Worm (Caenorhabditis elegans) whole organism, L4 larva: ENCODE measurements around the gene Y37D8A.3.

Experiments
- F37D6.2 ChIP-seq: sonication (generic microtip); optimal IDR thresholded peaks from 2 replicates; lab custom pipeline; 2016; ENCODE audit warnings: mild to moderate bottlenecking, missing genetic modification characterization, missing compliant biosample characterization
- F44E2.7 ChIP-seq: fragments of 200-800 bp; sonication (Bioruptor generic); IDR thresholded peaks from 2 replicates; pipeline ENCODE4 v2.1.2; 2022; ENCODE audit warnings: missing genetic modification characterization, missing compliant biosample characterization
- T20F7.1 ChIP-seq: fragments of 200-800 bp; sonication (Bioruptor generic); optimal IDR thresholded peaks from 2 replicates; lab custom pipeline; 2018; ENCODE audit warnings: mild to moderate bottlenecking, missing genetic modification characterization, missing compliant biosample characterization
- T26A8.4 ChIP-seq: fragments of 200-800 bp; sonication (Bioruptor generic); IDR thresholded peaks from 2 replicates; pipeline ENCODE4 v1.3.6; 2022; ENCODE audit warnings: missing genetic modification characterization, missing compliant biosample characterization
- ZK546.5 ChIP-seq, 2 experiments: sonication (generic microtip); optimal IDR thresholded peaks; 2 replicates each; lab custom pipeline; 2017; ENCODE audit warnings: missing biosample characterization in 2 of 2, missing genetic modification characterization in 2 of 2
- aha-1 ChIP-seq: fragments of 150-350 bp; peaks from one replicate; lab custom pipeline; 2014; ENCODE audit warnings: missing biosample characterization, missing genetic modification characterization
- aly-2 ChIP-seq: sonication (generic microtip); optimal IDR thresholded peaks from 2 replicates; lab custom pipeline; 2018; ENCODE audit warnings: missing biosample characterization, missing genetic modification characterization
- ama-1 ChIP-seq: fragments of 150-350 bp; optimal IDR thresholded peaks from 2 replicates; lab custom pipeline; 2014; ENCODE audit warnings: inconsistent platforms, mixed read lengths
- ceh-28 ChIP-seq: fragments of 150-350 bp; optimal IDR thresholded peaks from 2 replicates; lab custom pipeline; 2014; ENCODE audit warnings: missing biosample characterization, missing genetic modification reagents, missing genetic modification characterization
- daf-19 ChIP-seq: fragments of 200-800 bp; sonication (Bioruptor generic); conservative IDR thresholded peaks from 2 replicates; pipeline ENCODE4 v1.3.6; 2022; ENCODE audit warnings: missing genetic modification characterization, missing compliant biosample characterization
- daf-8 ChIP-seq: fragments of 200-800 bp; sonication (Bioruptor generic); IDR thresholded peaks from 2 replicates; pipeline ENCODE4 v1.3.6; 2022; ENCODE audit warnings: missing genetic modification characterization, missing compliant biosample characterization
- dmd-9 ChIP-seq: fragments of 200-800 bp; sonication (Bioruptor generic); IDR thresholded peaks from 2 replicates; pipeline ENCODE4 v1.3.6; 2022; ENCODE audit warnings: missing genetic modification reagents, missing genetic modification characterization, missing compliant biosample characterization
- dpl-1 ChIP-seq: fragments of 150-350 bp; optimal IDR thresholded peaks from 2 replicates; lab custom pipeline; 2014; ENCODE audit warnings: missing biosample characterization, missing genetic modification reagents, missing genetic modification characterization
- duxl-1 ChIP-seq: sonication (generic microtip); optimal IDR thresholded peaks from 2 replicates; lab custom pipeline; 2016; ENCODE audit warnings: mild to moderate bottlenecking, missing genetic modification characterization, moderate library complexity, missing compliant biosample characterization; ENCODE audit not compliant: poor library complexity
- fkh-10 ChIP-seq: fragments of 150-350 bp; optimal IDR thresholded peaks from 2 replicates; lab custom pipeline; 2014; ENCODE audit warnings: missing biosample characterization, missing genetic modification reagents, missing genetic modification characterization
- fos-1 ChIP-seq: fragments of 150-350 bp; optimal IDR thresholded peaks from 2 replicates; lab custom pipeline; 2014; ENCODE audit warnings: missing biosample characterization, missing genetic modification characterization
- gei-8 ChIP-seq: fragments of 200-800 bp; sonication (Bioruptor generic); optimal IDR thresholded peaks from 2 replicates; lab custom pipeline; 2018; ENCODE audit warnings: mild to moderate bottlenecking, missing genetic modification characterization, missing compliant biosample characterization
- hlh-11 ChIP-seq: fragments of 200-800 bp; sonication (Bioruptor generic); optimal IDR thresholded peaks from 2 replicates; lab custom pipeline; 2018; ENCODE audit warnings: mild to moderate bottlenecking, missing genetic modification characterization, missing compliant biosample characterization
- hlh-30 ChIP-seq: sonication (generic microtip); optimal IDR thresholded peaks from 2 replicates; lab custom pipeline; 2017; ENCODE audit warnings: antibody characterized with exemption, mild to moderate bottlenecking, missing genetic modification characterization, missing compliant biosample characterization; ENCODE audit not compliant: insufficient read depth
- hmg-1.1 ChIP-seq: fragments of 200-800 bp; sonication (Bioruptor generic); IDR thresholded peaks from 2 replicates; pipeline ENCODE4 v1.3.6; 2022; ENCODE audit warnings: missing genetic modification reagents, missing genetic modification characterization, missing compliant biosample characterization
- jun-1 ChIP-seq: fragments of 150-350 bp; optimal IDR thresholded peaks from 2 replicates; lab custom pipeline; 2014; ENCODE audit warnings: missing biosample characterization, missing genetic modification reagents, missing genetic modification characterization
- lin-13 ChIP-seq: fragments of 150-350 bp; optimal IDR thresholded peaks from 2 replicates; lab custom pipeline; 2014; ENCODE audit warnings: missing biosample characterization, missing genetic modification reagents, missing genetic modification characterization
- lin-15B ChIP-seq: fragments of 150-350 bp; sonication (generic microtip); optimal IDR thresholded peaks from 3 replicates; lab custom pipeline; 2014; ENCODE audit warnings: missing biosample characterization, missing genetic modification characterization
- lin-39 ChIP-seq: fragments of 150-350 bp; optimal IDR thresholded peaks from 2 replicates; lab custom pipeline; 2014; ENCODE audit warnings: missing biosample characterization, missing genetic modification reagents, missing genetic modification characterization
- lir-3 ChIP-seq: sonication (generic microtip); optimal IDR thresholded peaks from 2 replicates; lab custom pipeline; 2016; ENCODE audit warnings: mild to moderate bottlenecking, missing genetic modification characterization, missing compliant biosample characterization
- lsy-2 ChIP-seq, 2 experiments: fragments of 150-350 bp in 1 of 2; sonication (generic microtip) in 1 of 2; optimal IDR thresholded peaks; 2 replicates each; lab custom pipeline; 2014 to 2017; ENCODE audit warnings: missing biosample characterization in 2 of 2, missing genetic modification characterization in 2 of 2
- madf-9 ChIP-seq: fragments of 200-800 bp; sonication (Bioruptor generic); conservative IDR thresholded peaks from 2 replicates; pipeline ENCODE4 v1.3.6; 2022; ENCODE audit warnings: missing genetic modification reagents, missing genetic modification characterization, missing compliant biosample characterization
- mdl-1 ChIP-seq, 2 experiments: fragments of 150-350 bp in 1 of 2; sonication (generic microtip) in 1 of 2; optimal IDR thresholded peaks; 2 replicates each; lab custom pipeline; 2014 to 2017; ENCODE audit warnings: missing biosample characterization in 2 of 2, missing genetic modification characterization in 2 of 2
- mdt-29 ChIP-seq: fragments of 200-800 bp; sonication (Bioruptor generic); IDR thresholded peaks from 2 replicates; pipeline ENCODE4 v1.3.6; 2022; ENCODE audit warnings: missing genetic modification reagents, missing genetic modification characterization, missing compliant biosample characterization
- mes-2 ChIP-seq: sonication (generic microtip); optimal IDR thresholded peaks from 2 replicates; lab custom pipeline; 2016; ENCODE audit warnings: missing genotype, mild to moderate bottlenecking, missing genetic modification characterization, missing compliant biosample characterization; ENCODE audit not compliant: poor library complexity, severe bottlenecking
- mxl-2 ChIP-seq: fragments of 200-800 bp; sonication (Bioruptor generic); conservative IDR thresholded peaks from 2 replicates; pipeline ENCODE4 v1.3.6; 2022; ENCODE audit warnings: missing genetic modification reagents, missing genetic modification characterization, missing compliant biosample characterization
- mxl-3 ChIP-seq: fragments of 200-800 bp; sonication (Bioruptor generic); optimal IDR thresholded peaks from 2 replicates; lab custom pipeline; 2018; ENCODE audit warnings: mild to moderate bottlenecking, missing genetic modification characterization, missing compliant biosample characterization
- nhr-102 ChIP-seq: sonication (generic microtip); optimal IDR thresholded peaks from 2 replicates; lab custom pipeline; 2016; ENCODE audit warnings: mild to moderate bottlenecking, missing genetic modification characterization, moderate library complexity, missing compliant biosample characterization
- nhr-11 ChIP-seq: fragments of 150-350 bp; optimal IDR thresholded peaks from 2 replicates; lab custom pipeline; 2014; ENCODE audit warnings: missing biosample characterization, missing genetic modification characterization
- nhr-237 ChIP-seq: sonication (generic microtip); optimal IDR thresholded peaks from 2 replicates; lab custom pipeline; 2017; ENCODE audit warnings: missing biosample characterization, missing genetic modification characterization
- nhr-28 ChIP-seq: fragments of 150-350 bp; optimal IDR thresholded peaks from 2 replicates; lab custom pipeline; 2014; ENCODE audit warnings: missing biosample characterization, missing genetic modification characterization
- nhr-41 ChIP-seq: fragments of 200-800 bp; sonication (Bioruptor generic); IDR thresholded peaks from 2 replicates; pipeline ENCODE4 v1.3.6; 2022; ENCODE audit warnings: missing genetic modification reagents, missing genetic modification characterization, missing compliant biosample characterization
- nhr-76 ChIP-seq: fragments of 150-350 bp; optimal IDR thresholded peaks from 2 replicates; lab custom pipeline; 2014; ENCODE audit warnings: missing biosample characterization, missing genetic modification characterization
- pqm-1 ChIP-seq: sonication (generic microtip); optimal IDR thresholded peaks from 2 replicates; lab custom pipeline; 2017; ENCODE audit warnings: missing biosample characterization, missing genetic modification characterization
- rbr-2 ChIP-seq: sonication (generic microtip); optimal IDR thresholded peaks from 2 replicates; lab custom pipeline; 2016; ENCODE audit warnings: missing genotype, missing genetic modification characterization, missing compliant biosample characterization
- saeg-2 ChIP-seq: fragments of 200-800 bp; sonication (Bioruptor generic); IDR thresholded peaks from 2 replicates; pipeline ENCODE4 v1.3.6; 2022; ENCODE audit warnings: missing genetic modification reagents, missing genetic modification characterization, missing compliant biosample characterization
- sdz-12 ChIP-seq: fragments of 200-800 bp; sonication (Bioruptor generic); optimal IDR thresholded peaks from 2 replicates; lab custom pipeline; 2018; ENCODE audit warnings: mild to moderate bottlenecking, missing genetic modification characterization, missing compliant biosample characterization
- skn-1 ChIP-seq: fragments of 150-350 bp; optimal IDR thresholded peaks from 2 replicates; lab custom pipeline; 2014; ENCODE audit warnings: missing biosample characterization, missing genetic modification characterization
- snpc-1.2 ChIP-seq: fragments of 200-800 bp; sonication (Bioruptor generic); IDR thresholded peaks from 2 replicates; pipeline ENCODE4 v1.3.6; 2022; ENCODE audit warnings: missing genetic modification reagents, missing genetic modification characterization, missing compliant biosample characterization
- spr-1 ChIP-seq: sonication (generic microtip); optimal IDR thresholded peaks from 2 replicates; lab custom pipeline; 2016; ENCODE audit warnings: mild to moderate bottlenecking, missing genetic modification characterization, missing compliant biosample characterization
- spr-3 ChIP-seq: fragments of 200-800 bp; sonication (Bioruptor generic); optimal IDR thresholded peaks from 2 replicates; lab custom pipeline; 2018; ENCODE audit warnings: mild to moderate bottlenecking, missing genetic modification characterization, missing compliant biosample characterization
- tra-1 ChIP-seq: fragments of 200-800 bp; sonication (Bioruptor generic); IDR thresholded peaks from 2 replicates; pipeline ENCODE4 v1.3.6; 2022; ENCODE audit warnings: missing genetic modification reagents, missing genetic modification characterization, missing compliant biosample characterization
- unc-62 ChIP-seq, 3 experiments: fragments of 150-350 bp in 1 of 3; sonication (generic microtip); optimal IDR thresholded peaks in 2 of 3; peaks in 1 of 3; 1 replicate in 1 of 3; 2 replicates in 2 of 3; lab custom pipeline; 2014 to 2017; ENCODE audit warnings: missing biosample characterization in 3 of 3, missing genetic modification characterization in 3 of 3, missing genetic modification reagents in 3 of 3, missing genotype in 1 of 3
- zfp-2 ChIP-seq: sonication (generic microtip); optimal IDR thresholded peaks from 2 replicates; lab custom pipeline; 2016; ENCODE audit warnings: mild to moderate bottlenecking, missing genetic modification characterization, missing compliant biosample characterization
- zip-2 ChIP-seq: fragments of 150-350 bp; optimal IDR thresholded peaks from 2 replicates; lab custom pipeline; 2014; ENCODE audit warnings: missing biosample characterization, missing genetic modification characterization
- ztf-11 ChIP-seq: fragments of 150-350 bp; optimal IDR thresholded peaks from 2 replicates; lab custom pipeline; 2014; ENCODE audit warnings: missing biosample characterization, missing genetic modification characterization
- ztf-7 ChIP-seq: fragments of 150-350 bp; optimal IDR thresholded peaks from 2 replicates; lab custom pipeline; 2014; ENCODE audit warnings: missing biosample characterization, missing genetic modification characterization

The Y37D8A.3 gene

DNA sequence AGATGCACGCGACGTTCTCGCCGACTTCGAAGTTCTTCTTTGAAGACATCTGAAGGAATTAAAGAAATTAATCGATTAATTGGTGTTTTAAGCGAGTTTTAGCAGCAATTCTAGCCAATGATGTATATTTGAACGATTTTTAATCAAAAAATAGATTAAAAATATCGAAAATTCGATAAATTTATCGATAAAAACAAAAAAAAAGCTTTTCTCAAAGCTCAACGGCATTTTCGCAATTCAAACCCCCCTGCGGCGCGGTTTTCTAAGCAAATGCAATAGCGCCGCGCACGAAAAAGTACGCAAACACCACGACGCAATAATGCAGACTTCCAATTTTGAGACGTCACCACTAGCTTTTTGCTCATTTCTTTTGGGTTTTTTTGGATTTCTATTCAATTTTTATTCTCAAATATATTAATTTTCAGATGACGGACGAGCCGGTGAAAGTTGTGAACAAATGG is 45.5 kb downstream of the Y37D8A.3 start, which contains the start of the genes mrg-1 and spcs-2 (continued):
- TF ChIP-seq lin-15B (tag; lab: Kevin White, UChicago) (peak; percentile 59), dmd-9 (GFP tag; lab: Robert Waterston, UW) (peak; percentile 73), lin-13 (GFP tag; lab: Kevin White, UChicago) (peak; percentile 95), lin-39 (no peak), skn-1 (no peak), T20F7.1 (no peak), T26A8.4 (GFP tag; lab: Robert Waterston, UW) (peak; percentile 88), lsy-2 (tag; optimal IDR thresholded peaks at IDR 0.05; lab: Kevin White, UChicago) (peak; percentile 75 to 94), hlh-11 (tag; lab: Kevin White, UChicago) (peak; percentile 70), daf-19 (GFP tag; lab: Robert Waterston, UW) (no peak), dpl-1 (GFP tag; lab: Kevin White, UChicago) (peak; percentile 88), spr-3 (GFP tag; lab: Kevin White, UChicago) (peak; percentile 35), madf-9 (GFP tag; lab: Robert Waterston, UW) (peak; percentile 64), hlh-30 (tag; lab: Kevin White, UChicago) (peak; percentile 77), mes-2 (tag; lab: Kevin White, UChicago) (peak; percentile 97), daf-8 (GFP tag; lab: Robert Waterston, UW) (no peak), F44E2.7 (GFP tag; lab: Robert Waterston, UW) (no peak), nhr-237 (tag; lab: Kevin White, UChicago) (no peak), duxl-1 (tag; lab: Kevin White, UChicago) (peak; percentile 75), mxl-3 (no peak), mdt-29 (no peak), pqm-1 (tag; lab: Kevin White, UChicago) (no peak), ztf-11 (tag; lab: Kevin White, UChicago) (no peak), tra-1 (GFP tag; lab: Robert Waterston, UW) (no peak), ama-1 (lab: Kevin White, UChicago) (no peak), fos-1 (tag; lab: Kevin White, UChicago) (no peak), lir-3 (no peak), jun-1 (tag; lab: Kevin White, UChicago) (peak; percentile 49), zfp-2 (tag; lab: Kevin White, UChicago) (peak; percentile 24), rbr-2 (tag; lab: Kevin White, UChicago) (peak; percentile 87), nhr-11 (tag; lab: Kevin White, UChicago) (peak; percentile 35), mxl-2 (GFP tag; lab: Robert Waterston, UW) (no peak), mdl-1 (tag; optimal IDR thresholded peaks at IDR 0.05; lab: Kevin White, UChicago) (peak in 1 of 2 experiments; percentile 47), ZK546.5 (tag; optimal IDR thresholded peaks at IDR 0.05; lab: Kevin White, UChicago) (no peak), hmg-1.1 (GFP tag; lab: Robert Waterston, UW) (peak; percentile 83), nhr-102 (tag; lab: Kevin White, UChicago) (peak; percentile 78), nhr-28 (peak; percentile 51), gei-8 (no peak), zip-2 (peak; percentile 56), snpc-1.2 (GFP tag; lab: Robert Waterston, UW) (0 out of 2 replicates have a peak, but pooled peaks have one; percentile 25), aha-1 (peak; percentile 98), aly-2 (tag; lab: Kevin White, UChicago) (no peak), sdz-12 (GFP tag; lab: Kevin White, UChicago) (no peak), nhr-76 (tag; lab: Kevin White, UChicago) (no peak), nhr-41 (GFP tag; lab: Robert Waterston, UW) (no peak), ztf-7 (tag; lab: Kevin White, UChicago) (peak; percentile 44), spr-1 (tag; lab: Kevin White, UChicago) (peak; percentile 77), F37D6.2 (tag; lab: Kevin White, UChicago) (peak; percentile 71), ceh-28 (tag; lab: Kevin White, UChicago) (peak; percentile 47), unc-62 (GFP tag; optimal IDR thresholded peaks at IDR 0.05 in 1 of 2; lab: Kevin White, UChicago) (peak in 1 of 2 experiments; percentile 98), unc-62 (tag; optimal IDR thresholded peaks at IDR 0.05; lab: Kevin White, UChicago) (no peak), fkh-10 (GFP tag; lab: Kevin White, UChicago) (peak; percentile 74), saeg-2 (GFP tag; lab: Robert Waterston, UW) (no peak)
